Fruit fly (Drosophila melanogaster): Measurements from ENCODE around the gene Grx1.

Grx1 gene

dm6 chr3L:18890283-18891175, 21.5 kb downstream of the Grx1 start, which contains the start of gene CG3961 (continued):
- peak; percentile 89 for TF ChIP-seq CG12155 (GFP tag; optimal IDR thresholded peaks at IDR 0.05)
- peak; percentile 64 for TF ChIP-seq Rx (GFP tag; IDR thresholded peaks at IDR 0.05)
- TF ChIP-seq dan (GFP tag; IDR thresholded peaks at IDR 0.05): no peak
- TF ChIP-seq CG1602 (GFP tag; optimal IDR thresholded peaks at IDR 0.05): peak; percentile 98
- peak; percentile 98 for TF ChIP-seq Asciz (GFP tag; optimal IDR thresholded peaks at IDR 0.05)
- TF ChIP-seq Chrac-16 (GFP tag; optimal IDR thresholded peaks at IDR 0.05): peak; percentile 96
- TF ChIP-seq CG17829 (tag; optimal IDR thresholded peaks at IDR 0.05): peak; percentile 99
- peak; percentile 98 for TF ChIP-seq CG2875 (GFP tag; optimal IDR thresholded peaks at IDR 0.05)
- TF ChIP-seq CG8281 (tag; optimal IDR thresholded peaks at IDR 0.05): peak; percentile 91
- TF ChIP-seq kay (GFP tag; optimal IDR thresholded peaks at IDR 0.05): peak; percentile 94
- peak; percentile 95 for TF ChIP-seq CG10654 (GFP tag; optimal IDR thresholded peaks at IDR 0.05)
- TF ChIP-seq wek (GFP tag; optimal IDR thresholded peaks at IDR 0.05): peak; percentile 67
- no peak for TF ChIP-seq bigmax (GFP tag; optimal IDR thresholded peaks at IDR 0.05)
- TF ChIP-seq CG13123 (GFP tag; optimal IDR thresholded peaks at IDR 0.05): peak; percentile 93
- TF ChIP-seq shn (GFP tag; optimal IDR thresholded peaks at IDR 0.05): peak; percentile 75
- peak; percentile 92 for TF ChIP-seq CG17568 (GFP tag; optimal IDR thresholded peaks at IDR 0.05)
- peak; percentile 96 for TF ChIP-seq CG10267 (tag; optimal IDR thresholded peaks at IDR 0.05)
- peak; percentile 98 for TF ChIP-seq CG11504 (tag; optimal IDR thresholded peaks at IDR 0.05)
- TF ChIP-seq cwo (GFP tag; optimal IDR thresholded peaks at IDR 0.05): peak; percentile 97
- peak; percentile 85 for TF ChIP-seq zfh1 (GFP tag; IDR thresholded peaks at IDR 0.05)
- TF ChIP-seq HLH3B (GFP tag; IDR thresholded peaks at IDR 0.05): peak; percentile 95
- peak; percentile 51; the same call in 1 of the 2 replicates for TF ChIP-seq Taf1 (GFP tag; IDR thresholded peaks at IDR 0.05)
- TF ChIP-seq CG4360 (GFP tag; IDR thresholded peaks at IDR 0.05): peak; percentile 62
- peak; percentile 72 for TF ChIP-seq CG9932 (GFP tag; IDR thresholded peaks at IDR 0.05)
- TF ChIP-seq CG4730 (GFP tag; IDR thresholded peaks at IDR 0.05): peak; percentile 82
- TF ChIP-seq CG16813 (GFP tag; IDR thresholded peaks at IDR 0.05; ENCODE audit: partially characterized antibody): no peak
- TF ChIP-seq fru (optimal IDR thresholded peaks at IDR 0.05): no peak
- TF ChIP-seq Awh (GFP tag; IDR thresholded peaks at IDR 0.05): peak; percentile 90; the same call in 1 of the 2 replicates
- TF ChIP-seq Sin3A (optimal IDR thresholded peaks at IDR 0.05): no peak
- TF ChIP-seq CG12104 (GFP tag; optimal IDR thresholded peaks at IDR 0.05): peak; percentile 98
- no peak for TF ChIP-seq HLH4C (GFP tag; IDR thresholded peaks at IDR 0.05; ENCODE audit: partially characterized antibody)
- TF ChIP-seq yki (optimal IDR thresholded peaks at IDR 0.05): peak; percentile 49
- TF ChIP-seq CG17328 (GFP tag; IDR thresholded peaks at IDR 0.05): peak; percentile 92
- no peak; the same call in 1 of the 2 replicates for TF ChIP-seq ato (GFP tag; IDR thresholded peaks at IDR 0.05; ENCODE audit: partially characterized antibody)
- TF ChIP-seq CG12391 (tag; optimal IDR thresholded peaks at IDR 0.05): peak; percentile 99
- TF ChIP-seq crol (GFP tag; IDR thresholded peaks at IDR 0.05): peak; percentile 97
- peak; percentile 98 for TF ChIP-seq gsb-n (tag; optimal IDR thresholded peaks at IDR 0.05)
- peak; percentile 91 for TF ChIP-seq slou (GFP tag; optimal IDR thresholded peaks at IDR 0.05)
- peak; percentile 90 for TF ChIP-seq CG4617 (GFP tag; optimal IDR thresholded peaks at IDR 0.05; ENCODE audit: borderline replicate concordance)
- TF ChIP-seq CG5245 (GFP tag; optimal IDR thresholded peaks at IDR 0.05): peak; percentile 96
- TF ChIP-seq Bteb2 (GFP tag; optimal IDR thresholded peaks at IDR 0.05): peak; percentile 91
- TF ChIP-seq ftz-f1 (GFP tag; optimal IDR thresholded peaks at IDR 0.05): no peak
- peak; percentile 81 for TF ChIP-seq CG15514 (GFP tag; optimal IDR thresholded peaks at IDR 0.05)
- TF ChIP-seq CG3847 (GFP tag; IDR thresholded peaks at IDR 0.05): peak; percentile 88
- TF ChIP-seq CG10147 (GFP tag; optimal IDR thresholded peaks at IDR 0.05): peak; percentile 97
- TF ChIP-seq Hmx (GFP tag; optimal IDR thresholded peaks at IDR 0.05): peak; percentile 77
- peak; percentile 95 for TF ChIP-seq CG3281 (GFP tag; optimal IDR thresholded peaks at IDR 0.05)
- peak; percentile 99 for TF ChIP-seq CG2712 (tag; optimal IDR thresholded peaks at IDR 0.05)
- peak; percentile 91 to 99 for TF ChIP-seq Hr51 (GFP tag; optimal IDR thresholded peaks at IDR 0.05)
